Fruit fly (Drosophila melanogaster): ENCODE results near the gene CG42327.

Gene CG42327

DNA sequence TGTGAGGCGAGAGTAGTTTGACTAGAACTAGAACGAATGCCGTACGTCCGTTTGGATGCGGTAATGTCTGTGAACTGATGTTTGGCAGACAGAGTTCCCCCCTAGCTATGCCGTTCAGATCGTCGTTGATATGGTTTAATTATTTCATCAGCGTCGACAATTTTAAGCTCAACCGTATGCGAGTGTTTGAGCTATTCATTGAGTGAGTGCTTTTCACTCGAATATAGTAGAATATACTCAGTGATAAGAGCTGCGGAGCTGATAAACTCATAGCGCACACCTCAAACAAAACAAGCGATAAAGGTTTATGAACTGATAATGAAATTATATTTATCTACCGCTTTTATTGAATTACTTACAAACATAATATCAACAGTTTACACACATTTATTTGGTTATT, 32.1 kb downstream of the CG42327 start, which contains the start of gene CG6834 (continued):
- TF ChIP-seq D (optimal IDR thresholded peaks at IDR 0.05) (no peak), D (GFP tag; optimal IDR thresholded peaks at IDR 0.05) (no peak), CG32767 (GFP tag; IDR thresholded peaks at IDR 0.05) (no peak), disco-r (GFP tag; optimal IDR thresholded peaks at IDR 0.05) (no peak), CG2129 (GFP tag; IDR thresholded peaks at IDR 0.05; ENCODE audit: partially characterized antibody) (no peak), Asciz (GFP tag; optimal IDR thresholded peaks at IDR 0.05) (no peak), da (GFP tag; optimal IDR thresholded peaks at IDR 0.05) (no peak), CG13624 (GFP tag; optimal IDR thresholded peaks at IDR 0.05) (peak; percentile 19), sens (GFP tag) (peak; percentile 33), CG5245 (GFP tag; optimal IDR thresholded peaks at IDR 0.05) (no peak), CG12299 (tag; optimal IDR thresholded peaks at IDR 0.05) (peak; percentile 16), CG13296 (GFP tag; optimal IDR thresholded peaks at IDR 0.05) (peak; percentile 53), B-H2 (GFP tag; optimal IDR thresholded peaks at IDR 0.05) (peak; percentile 20), E2f2 (GFP tag; IDR thresholded peaks at IDR 0.05) (no peak), CG9215 (GFP tag; IDR thresholded peaks at IDR 0.05) (no peak), exex (tag; optimal IDR thresholded peaks at IDR 0.05) (peak; percentile 85), fd3F (GFP tag; optimal IDR thresholded peaks at IDR 0.05) (no peak), Dbx (GFP tag; IDR thresholded peaks at IDR 0.05) (no peak), fru (optimal IDR thresholded peaks at IDR 0.05) (no peak), amos (GFP tag; IDR thresholded peaks at IDR 0.05; ENCODE audit: partially characterized antibody) (peak; percentile 25; the same call in 1 of the 2 replicates), CG4424 (GFP tag; optimal IDR thresholded peaks at IDR 0.05) (no peak), CrebB (tag; optimal IDR thresholded peaks at IDR 0.05) (peak; percentile 62), CG12744 (GFP tag; optimal IDR thresholded peaks at IDR 0.05) (no peak), CG12659 (GFP tag; optimal IDR thresholded peaks at IDR 0.05) (no peak), mirr (GFP tag; optimal IDR thresholded peaks at IDR 0.05) (peak; percentile 76), odd (GFP tag; optimal IDR thresholded peaks at IDR 0.05) (peak; percentile 54), CG11723 (GFP tag; optimal IDR thresholded peaks at IDR 0.05) (peak; percentile 15), ab (GFP tag; optimal IDR thresholded peaks at IDR 0.05) (no peak), fd64A (GFP tag; optimal IDR thresholded peaks at IDR 0.05) (no peak), CG12219 (GFP tag; optimal IDR thresholded peaks at IDR 0.05) (peak; percentile 28), CG10543 (GFP tag; optimal IDR thresholded peaks at IDR 0.05) (peak; percentile 20), kah (GFP tag; optimal IDR thresholded peaks at IDR 0.05) (no peak), z (GFP tag; IDR thresholded peaks at IDR 0.05) (peak; percentile 94), CG7745 (tag; optimal IDR thresholded peaks at IDR 0.05) (peak; percentile 9), gsb (GFP tag; IDR thresholded peaks at IDR 0.05) (no peak), CG10366 (GFP tag; IDR thresholded peaks at IDR 0.05) (no peak), Chrac-16 (GFP tag; optimal IDR thresholded peaks at IDR 0.05) (no peak), lab (GFP tag; optimal IDR thresholded peaks at IDR 0.05) (peak; percentile 23), CG17912 (GFP tag; optimal IDR thresholded peaks at IDR 0.05) (no peak)

DNA sequence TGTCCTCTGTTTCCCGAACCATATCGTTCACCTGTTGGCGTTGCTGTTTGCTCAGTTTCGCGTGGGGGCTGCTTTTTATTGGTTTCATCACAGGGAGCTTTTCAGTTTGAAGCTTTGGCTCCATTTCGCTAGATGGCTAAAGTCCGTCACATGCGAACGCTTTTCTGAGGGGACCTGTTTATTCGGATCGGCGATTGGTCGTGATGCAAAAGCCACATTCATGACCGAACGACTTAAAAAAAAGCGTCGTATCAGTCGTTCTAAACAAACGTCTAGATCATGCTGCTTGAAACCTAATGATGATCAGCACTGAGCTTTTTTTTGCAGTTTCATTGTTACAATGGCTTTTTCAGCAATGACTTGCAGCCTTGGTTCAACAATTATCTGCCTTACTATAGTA, 34.0 kb downstream of the CG42327 start, which contains the start of gene CG6908:
Gene CG6908 (minus strand): TSS at position 152 of the 400 bp plus-strand sequence.
- no peak for TF ChIP-seq CG32772 (GFP tag; IDR thresholded peaks at IDR 0.05)
- no peak for TF ChIP-seq CG2120 (GFP tag; optimal IDR thresholded peaks at IDR 0.05)
- no peak for TF ChIP-seq CG12219 (GFP tag; optimal IDR thresholded peaks at IDR 0.05)
- no peak for TF ChIP-seq CG7839 (tag; optimal IDR thresholded peaks at IDR 0.05)
- TF ChIP-seq MESR4 (GFP tag; optimal IDR thresholded peaks at IDR 0.05), result no peak
- TF ChIP-seq CG13287 (GFP tag; IDR thresholded peaks at IDR 0.05; ENCODE audit: partially characterized antibody), result no peak; the same call in 1 of the 2 replicates
- TF ChIP-seq Deaf1 (tag; optimal IDR thresholded peaks at IDR 0.05), result peak; percentile 68
- TF ChIP-seq fd102C (GFP tag; optimal IDR thresholded peaks at IDR 0.05), result no peak
- no peak for TF ChIP-seq Taf1 (GFP tag; IDR thresholded peaks at IDR 0.05)
- TF ChIP-seq her (GFP tag; optimal IDR thresholded peaks at IDR 0.05), result peak; percentile 50
- no peak for TF ChIP-seq CG10979 (tag; optimal IDR thresholded peaks at IDR 0.05)
- TF ChIP-seq Usf (GFP tag; optimal IDR thresholded peaks at IDR 0.05), result no peak
- no peak for TF ChIP-seq Opbp (GFP tag; IDR thresholded peaks at IDR 0.05; ENCODE audit: partially characterized antibody)
- no peak for TF ChIP-seq CG7271 (tag; optimal IDR thresholded peaks at IDR 0.05)
- no peak for TF ChIP-seq CoRest (tag; optimal IDR thresholded peaks at IDR 0.05)
- TF ChIP-seq row (GFP tag; IDR thresholded peaks at IDR 0.05), result no peak
- TF ChIP-seq disco-r (GFP tag; optimal IDR thresholded peaks at IDR 0.05), result no peak
